Comparison of ENCODE assay signal across 3 fruit fly cellular contexts in genomic region chrX:17421987-17422386, dm6.
TF ChIP-seq lines count a peak whose summit lies in the region.

CG8611 (minus strand) TSS chrX:17422145.

- TF ChIP-seq CTCF in whole organism, embryonic (GFP tag; optimal IDR thresholded peaks at IDR 0.05; lab: Kevin White, UChicago) = no peak

TF ChIP-seq in whole organism, adult, 20 proteins besides CTCF, POLR2A, EP300 and RAD21:
- TF ChIP-seq CG7045 (GFP tag; optimal IDR thresholded peaks at IDR 0.05; lab: Kevin White, UChicago) (no peak), Mnt (GFP tag; optimal IDR thresholded peaks at IDR 0.05; lab: Kevin White, UChicago) (peak; percentile 92), tj (GFP tag; optimal IDR thresholded peaks at IDR 0.05; lab: Kevin White, UChicago) (no peak), pad (GFP tag; optimal IDR thresholded peaks at IDR 0.05; lab: Kevin White, UChicago) (no peak), CG7101 (tag; optimal IDR thresholded peaks at IDR 0.05; lab: Kevin White, UChicago) (no peak), CG11617 (GFP tag; optimal IDR thresholded peaks at IDR 0.05; lab: Kevin White, UChicago) (no peak), CG14711 (tag; optimal IDR thresholded peaks at IDR 0.05; lab: Kevin White, UChicago) (no peak)

TF ChIP-seq in whole organism, embryonic, 481 proteins besides CTCF, POLR2A, EP300 and RAD21 (continues in another document):
- no peak for TF ChIP-seq CG10209 (GFP tag; optimal IDR thresholded peaks at IDR 0.05; lab: Kevin White, UChicago)
- peak; percentile 78 for TF ChIP-seq CG3847 (GFP tag; IDR thresholded peaks at IDR 0.05; lab: Robert Waterston, UW)
- TF ChIP-seq PHDP (tag; optimal IDR thresholded peaks at IDR 0.05; lab: Kevin White, UChicago) = no peak
- no peak for TF ChIP-seq Xbp1 (GFP tag; optimal IDR thresholded peaks at IDR 0.05; lab: Kevin White, UChicago)
- TF ChIP-seq ci (GFP tag; IDR thresholded peaks at IDR 0.05; lab: Robert Waterston, UW) = no peak
- no peak for TF ChIP-seq mld (GFP tag; IDR thresholded peaks at IDR 0.05; lab: Robert Waterston, UW; ENCODE audit: partially characterized antibody)
- no peak for TF ChIP-seq dysf (GFP tag; IDR thresholded peaks at IDR 0.05; lab: Robert Waterston, UW)
- no peak for TF ChIP-seq dati (GFP tag; IDR thresholded peaks at IDR 0.05; lab: Robert Waterston, UW)
- TF ChIP-seq Antp (GFP tag; optimal IDR thresholded peaks at IDR 0.05; lab: Kevin White, UChicago) = no peak
- TF ChIP-seq Xrp1 (GFP tag; IDR thresholded peaks at IDR 0.05; lab: Robert Waterston, UW) = no peak
- no peak for TF ChIP-seq CG7839 (tag; optimal IDR thresholded peaks at IDR 0.05; lab: Kevin White, UChicago)
- TF ChIP-seq CG3281 (GFP tag; optimal IDR thresholded peaks at IDR 0.05; lab: Kevin White, UChicago) = no peak
- TF ChIP-seq lmd (GFP tag; IDR thresholded peaks at IDR 0.05; lab: Robert Waterston, UW) = no peak
- no peak for TF ChIP-seq CG8924 (tag; optimal IDR thresholded peaks at IDR 0.05; lab: Kevin White, UChicago)
- TF ChIP-seq HmgZ (tag; optimal IDR thresholded peaks at IDR 0.05; lab: Kevin White, UChicago) = peak; percentile 5
- TF ChIP-seq abd-A (tag; optimal IDR thresholded peaks at IDR 0.05; lab: Kevin White, UChicago) = no peak
- TF ChIP-seq CG10267 (tag; optimal IDR thresholded peaks at IDR 0.05; lab: Kevin White, UChicago) = peak; percentile 57
- no peak for TF ChIP-seq dmrt99B (tag; optimal IDR thresholded peaks at IDR 0.05; lab: Kevin White, UChicago)
- TF ChIP-seq Atf6 (GFP tag; IDR thresholded peaks at IDR 0.05; lab: Robert Waterston, UW) = no peak
- no peak for TF ChIP-seq so (GFP tag; IDR thresholded peaks at IDR 0.05; lab: Robert Waterston, UW)
- no peak for TF ChIP-seq seq (GFP tag; IDR thresholded peaks at IDR 0.05; lab: Robert Waterston, UW)
- TF ChIP-seq Fer2 (tag; optimal IDR thresholded peaks at IDR 0.05; lab: Kevin White, UChicago) = no peak
- peak; percentile 17 for TF ChIP-seq Sin3A (optimal IDR thresholded peaks at IDR 0.05; lab: Kevin White, UChicago)
- TF ChIP-seq CG6683 (GFP tag; optimal IDR thresholded peaks at IDR 0.05; lab: Kevin White, UChicago) = no peak
- no peak for TF ChIP-seq Fer3 (tag; optimal IDR thresholded peaks at IDR 0.05; lab: Kevin White, UChicago)
- no peak for TF ChIP-seq CG13624 (GFP tag; optimal IDR thresholded peaks at IDR 0.05; lab: Kevin White, UChicago)
- TF ChIP-seq zen2 (GFP tag; IDR thresholded peaks at IDR 0.05; lab: Robert Waterston, UW; ENCODE audit: partially characterized antibody) = no peak
- TF ChIP-seq hb (GFP tag; IDR thresholded peaks at IDR 0.05; lab: Robert Waterston, UW; ENCODE audit: partially characterized antibody) = no peak
- no peak for TF ChIP-seq kah (GFP tag; optimal IDR thresholded peaks at IDR 0.05; lab: Kevin White, UChicago)
- TF ChIP-seq CG17802 (tag; optimal IDR thresholded peaks at IDR 0.05; lab: Kevin White, UChicago) = no peak
- TF ChIP-seq eyg (GFP tag; optimal IDR thresholded peaks at IDR 0.05; lab: Kevin White, UChicago) = no peak
- no peak for TF ChIP-seq CG11504 (tag; optimal IDR thresholded peaks at IDR 0.05; lab: Kevin White, UChicago)
- no peak for TF ChIP-seq CG30431 (GFP tag; optimal IDR thresholded peaks at IDR 0.05; lab: Kevin White, UChicago)
- TF ChIP-seq Usf (GFP tag; optimal IDR thresholded peaks at IDR 0.05; lab: Kevin White, UChicago) = no peak
- TF ChIP-seq fd64A (GFP tag; optimal IDR thresholded peaks at IDR 0.05; lab: Kevin White, UChicago) = no peak
- no peak for TF ChIP-seq Sox100B (GFP tag; optimal IDR thresholded peaks at IDR 0.05; lab: Kevin White, UChicago)
- TF ChIP-seq insv (GFP tag; optimal IDR thresholded peaks at IDR 0.05; lab: Kevin White, UChicago) = no peak
- no peak for TF ChIP-seq CG12219 (GFP tag; optimal IDR thresholded peaks at IDR 0.05; lab: Kevin White, UChicago)
- no peak for TF ChIP-seq Hey (tag; optimal IDR thresholded peaks at IDR 0.05; lab: Kevin White, UChicago)
- TF ChIP-seq CG32532 (GFP tag; IDR thresholded peaks at IDR 0.05; lab: Robert Waterston, UW) = no peak
- TF ChIP-seq knrl (GFP tag; IDR thresholded peaks at IDR 0.05; lab: Robert Waterston, UW; ENCODE audit: partially characterized antibody) = peak; percentile 37; the same call in 1 of the 3 replicates
- TF ChIP-seq ems (GFP tag; optimal IDR thresholded peaks at IDR 0.05; lab: Kevin White, UChicago) = no peak
- no peak for TF ChIP-seq CG8478 (optimal IDR thresholded peaks at IDR 0.05; lab: Kevin White, UChicago)
- TF ChIP-seq Ets65A (GFP tag; lab: Kevin White, UChicago) = no peak
- TF ChIP-seq CG13775 (GFP tag; optimal IDR thresholded peaks at IDR 0.05; lab: Kevin White, UChicago) = no peak

TF ChIP-seq in whole organism, prepupa, 60 proteins besides CTCF, POLR2A, EP300 and RAD21:
- TF ChIP-seq fd59A (GFP tag; optimal IDR thresholded peaks at IDR 0.05; lab: Kevin White, UChicago) (no peak), fkh (GFP tag; optimal IDR thresholded peaks at IDR 0.05; lab: Kevin White, UChicago) (no peak), CG7368 (GFP tag; optimal IDR thresholded peaks at IDR 0.05; lab: Kevin White, UChicago) (no peak), CG8632 (GFP tag; optimal IDR thresholded peaks at IDR 0.05; lab: Kevin White, UChicago) (no peak), eg (GFP tag; IDR thresholded peaks at IDR 0.05; lab: Robert Waterston, UW) (no peak), CG6808 (GFP tag; optimal IDR thresholded peaks at IDR 0.05; lab: Kevin White, UChicago) (peak; percentile 100), CG32006 (GFP tag; optimal IDR thresholded peaks at IDR 0.05; lab: Kevin White, UChicago) (no peak)
